Fruit fly (Drosophila melanogaster): ENCODE measurements around the gene Doc1.

Gene Doc1

DNA sequence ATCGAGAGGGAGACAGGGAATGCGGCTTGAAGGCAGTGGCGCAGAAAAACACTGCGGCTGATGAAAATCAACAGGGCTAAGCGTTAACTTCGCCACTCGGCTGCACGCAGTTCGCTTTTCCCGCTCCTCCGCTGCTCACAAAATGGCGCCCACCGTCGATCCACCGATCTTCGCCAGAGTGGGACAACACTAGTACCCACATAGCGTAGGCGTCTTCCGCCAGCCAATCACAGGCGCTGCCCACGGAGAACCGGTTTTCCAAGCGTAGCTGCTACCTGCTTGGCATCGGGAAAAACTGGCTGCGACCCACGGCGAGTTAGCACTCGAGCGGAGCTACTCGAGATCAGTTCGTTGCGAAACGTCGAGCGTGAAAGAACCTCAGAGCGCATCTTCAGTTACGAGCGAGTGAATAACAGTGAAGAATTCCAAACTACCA is at the start of gene Doc1:
TSS of gene Doc1 (plus strand) at position 334 of the 436 bp plus-strand sequence.
- no peak for TF ChIP-seq CG8301 (tag; optimal IDR thresholded peaks at IDR 0.05)
- TF ChIP-seq EcR (GFP tag; optimal IDR thresholded peaks at IDR 0.05): no peak
- no peak for TF ChIP-seq Pif1B (GFP tag; optimal IDR thresholded peaks at IDR 0.05)

DNA sequence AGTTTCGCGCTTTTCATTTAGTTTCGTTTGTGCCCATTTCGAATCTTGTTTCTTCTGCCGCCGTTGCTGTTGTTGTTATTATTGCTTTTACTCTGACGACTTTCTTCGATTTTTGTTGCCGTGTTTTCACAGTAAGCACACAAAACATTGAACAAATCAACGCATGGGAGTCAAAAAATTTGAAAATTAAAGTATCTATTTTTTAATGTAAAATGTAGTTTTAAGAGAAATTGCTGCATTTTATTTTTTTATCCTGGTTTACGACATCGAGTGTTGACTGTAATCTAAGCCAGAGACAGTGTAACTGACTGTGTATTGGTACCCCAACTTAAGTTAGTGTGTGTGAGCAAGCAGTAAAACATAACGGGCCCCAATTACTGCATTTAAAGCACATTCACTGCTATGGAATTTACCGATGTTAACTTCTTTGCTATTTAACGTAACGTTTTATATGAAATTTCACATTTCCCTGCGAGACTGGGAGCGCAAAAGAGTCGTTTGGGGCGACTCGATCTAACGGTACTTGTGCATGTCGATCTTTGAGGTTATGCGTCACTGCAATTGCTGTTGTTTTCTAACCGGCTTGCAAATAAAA is 44.9 kb upstream of the Doc1 start:
- TF ChIP-seq CG8301 (tag; optimal IDR thresholded peaks at IDR 0.05): peak; percentile 92
- peak; percentile 31 for TF ChIP-seq CG34367 (tag; optimal IDR thresholded peaks at IDR 0.05)
- TF ChIP-seq Pif1B (GFP tag; optimal IDR thresholded peaks at IDR 0.05): no peak
- TF ChIP-seq CG17806 (tag; optimal IDR thresholded peaks at IDR 0.05): peak; percentile 74
- no peak for TF ChIP-seq Pif1A (GFP tag; optimal IDR thresholded peaks at IDR 0.05)
- no peak for TF ChIP-seq gl (tag; optimal IDR thresholded peaks at IDR 0.05)
- peak; percentile 97 for TF ChIP-seq Ets98B (GFP tag; IDR thresholded peaks at IDR 0.05)
- peak; percentile 92 for TF ChIP-seq CG12605 (GFP tag; IDR thresholded peaks at IDR 0.05)
- TF ChIP-seq CG4496 (GFP tag; IDR thresholded peaks at IDR 0.05): peak; percentile 94
- TF ChIP-seq D1 (tag; optimal IDR thresholded peaks at IDR 0.05): no peak
- no peak for TF ChIP-seq CG14655 (GFP tag; optimal IDR thresholded peaks at IDR 0.05)
- peak; percentile 58 for TF ChIP-seq CG15710 (tag; optimal IDR thresholded peaks at IDR 0.05)
- peak; percentile 67 for TF ChIP-seq CG10348 (GFP tag; IDR thresholded peaks at IDR 0.05)
- peak; percentile 95 for TF ChIP-seq CG32121 (GFP tag; IDR thresholded peaks at IDR 0.05)
- TF ChIP-seq rn (GFP tag; IDR thresholded peaks at IDR 0.05): peak; percentile 79
- TF ChIP-seq fd96Ca (GFP tag; IDR thresholded peaks at IDR 0.05): peak; percentile 79; the same call in 2 of the 3 replicates
- TF ChIP-seq CG9948 (tag; optimal IDR thresholded peaks at IDR 0.05): peak; percentile 58
- peak; percentile 79 for TF ChIP-seq Snoo (tag; optimal IDR thresholded peaks at IDR 0.05)

DNA sequence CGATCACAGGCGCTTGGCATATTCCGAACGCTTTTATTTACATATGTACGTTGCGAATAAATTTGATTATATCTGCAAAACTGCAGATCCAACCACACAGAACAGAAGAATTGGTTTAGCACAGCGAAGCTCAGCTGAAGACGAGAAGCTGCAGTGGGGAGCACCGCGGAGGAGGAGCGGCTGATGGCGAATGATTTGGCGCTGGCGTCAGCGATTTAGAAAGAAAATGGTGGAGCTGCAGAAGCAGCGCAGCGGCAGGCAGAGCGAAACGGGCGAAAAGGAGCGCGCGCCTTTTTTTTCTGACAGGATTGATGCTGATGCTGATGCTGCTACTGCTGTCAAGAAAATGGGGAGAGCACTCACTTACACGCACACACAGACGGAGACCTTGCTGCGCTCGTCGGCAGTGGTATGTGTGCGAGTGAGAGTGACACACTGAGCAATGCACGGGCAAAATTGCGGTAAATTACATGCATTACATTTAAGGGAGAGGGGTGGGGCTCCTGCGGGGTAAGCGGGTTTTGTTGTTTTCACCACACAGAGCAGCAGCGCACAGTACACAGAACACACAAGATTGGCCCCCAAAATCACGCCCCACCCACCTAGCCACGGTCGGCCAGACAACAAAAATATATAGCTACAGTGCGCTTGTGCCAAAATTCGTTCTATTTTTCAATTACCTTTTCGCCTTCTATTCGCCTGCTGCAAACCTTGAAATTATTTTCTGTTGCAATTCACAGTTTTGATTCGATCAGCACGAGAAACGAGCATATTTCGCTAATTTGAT is 44.1 kb upstream of the Doc1 start:
- peak; percentile 43; the same call in 1 of the 2 replicates for TF ChIP-seq Ets98B (GFP tag; IDR thresholded peaks at IDR 0.05)
- peak; percentile 22; the same call in 1 of the 2 replicates for TF ChIP-seq CG32121 (GFP tag; IDR thresholded peaks at IDR 0.05)
- peak; percentile 85 for TF ChIP-seq CG13204 (GFP tag; optimal IDR thresholded peaks at IDR 0.05)
- TF ChIP-seq CG15710 (tag; optimal IDR thresholded peaks at IDR 0.05): no peak
- TF ChIP-seq Snoo (tag; optimal IDR thresholded peaks at IDR 0.05): no peak
- TF ChIP-seq rn (GFP tag; IDR thresholded peaks at IDR 0.05): no peak
- no peak for TF ChIP-seq CG10348 (GFP tag; IDR thresholded peaks at IDR 0.05)
- peak; percentile 23 for TF ChIP-seq EcR (GFP tag; optimal IDR thresholded peaks at IDR 0.05)

DNA sequence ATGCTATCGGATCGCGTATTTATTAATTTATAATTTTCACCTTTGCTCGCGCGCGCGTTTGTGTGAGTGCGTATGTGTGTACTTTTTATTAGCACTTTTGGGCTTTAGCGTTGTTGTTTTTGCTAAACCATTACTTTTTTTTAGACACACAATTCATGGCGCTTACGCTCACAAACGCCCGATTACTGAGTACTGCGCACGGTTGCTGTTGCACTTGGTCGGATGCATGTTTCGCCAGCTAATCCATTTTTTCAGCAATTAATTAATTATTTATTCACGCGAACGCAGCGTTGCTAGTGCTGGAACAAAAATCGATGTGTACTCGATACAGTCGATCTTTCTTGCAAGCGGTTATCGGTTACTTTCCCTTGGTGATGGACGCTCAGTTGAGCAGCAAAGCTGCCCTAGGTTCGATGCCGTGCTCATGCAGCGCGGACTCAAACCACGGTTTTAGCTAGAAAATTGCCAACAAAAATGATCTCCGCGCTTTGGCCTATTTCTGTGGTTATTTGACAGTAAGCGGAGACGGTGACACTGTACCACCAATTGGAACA is 43.4 kb upstream of the Doc1 start, which contains the start of the genes smg and CG5087:
TSS of gene smg (minus strand) at position 304 of the 554 bp plus-strand sequence.
TSS of gene CG5087 (plus strand) at position 499 of the 554 bp plus-strand sequence.
- TF ChIP-seq rn (GFP tag; IDR thresholded peaks at IDR 0.05) (0 out of 2 replicates have a peak, but pooled peaks have one; percentile 10), CG32121 (GFP tag; IDR thresholded peaks at IDR 0.05) (peak; percentile 22; the same call in 1 of the 2 replicates), CG17806 (tag; optimal IDR thresholded peaks at IDR 0.05) (no peak)

DNA sequence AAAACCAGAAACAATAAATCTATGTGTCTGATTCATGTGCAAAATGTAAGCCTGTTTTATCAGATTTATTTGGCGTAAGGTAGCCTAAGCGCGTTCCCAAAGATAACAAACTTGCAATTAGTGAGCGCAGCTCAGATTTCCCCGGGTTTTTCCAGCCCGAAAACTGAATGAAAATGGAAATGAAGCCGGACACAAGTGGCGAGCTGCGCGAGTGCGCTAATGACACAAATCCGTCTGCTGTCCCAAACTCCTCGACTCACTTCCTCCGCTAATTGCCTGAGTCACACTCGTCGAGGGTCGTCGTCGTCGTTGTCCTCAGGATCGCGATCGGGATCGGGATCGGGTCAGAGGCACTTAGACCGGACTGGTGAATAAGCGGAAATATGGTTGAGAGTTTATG is 38.6 kb upstream of the Doc1 start:
- TF ChIP-seq CG34367 (tag; optimal IDR thresholded peaks at IDR 0.05) (no peak), CG12605 (GFP tag; IDR thresholded peaks at IDR 0.05) (no peak), Pif1B (GFP tag; optimal IDR thresholded peaks at IDR 0.05) (no peak), fd96Ca (GFP tag; IDR thresholded peaks at IDR 0.05) (no peak), Ets98B (GFP tag; IDR thresholded peaks at IDR 0.05) (no peak), D1 (tag; optimal IDR thresholded peaks at IDR 0.05) (no peak), gl (tag; optimal IDR thresholded peaks at IDR 0.05) (no peak), CG10348 (GFP tag; IDR thresholded peaks at IDR 0.05) (no peak), CG8301 (tag; optimal IDR thresholded peaks at IDR 0.05) (no peak), CG14655 (GFP tag; optimal IDR thresholded peaks at IDR 0.05) (no peak), CG15710 (tag; optimal IDR thresholded peaks at IDR 0.05) (no peak), CG32121 (GFP tag; IDR thresholded peaks at IDR 0.05) (no peak), Pif1A (GFP tag; optimal IDR thresholded peaks at IDR 0.05) (no peak), CG13204 (GFP tag; optimal IDR thresholded peaks at IDR 0.05) (no peak), CG9948 (tag; optimal IDR thresholded peaks at IDR 0.05) (no peak), CG8159 (tag; optimal IDR thresholded peaks at IDR 0.05) (no peak), rn (GFP tag; IDR thresholded peaks at IDR 0.05) (no peak), EcR (GFP tag; optimal IDR thresholded peaks at IDR 0.05) (no peak), CG17806 (tag; optimal IDR thresholded peaks at IDR 0.05) (no peak)

DNA sequence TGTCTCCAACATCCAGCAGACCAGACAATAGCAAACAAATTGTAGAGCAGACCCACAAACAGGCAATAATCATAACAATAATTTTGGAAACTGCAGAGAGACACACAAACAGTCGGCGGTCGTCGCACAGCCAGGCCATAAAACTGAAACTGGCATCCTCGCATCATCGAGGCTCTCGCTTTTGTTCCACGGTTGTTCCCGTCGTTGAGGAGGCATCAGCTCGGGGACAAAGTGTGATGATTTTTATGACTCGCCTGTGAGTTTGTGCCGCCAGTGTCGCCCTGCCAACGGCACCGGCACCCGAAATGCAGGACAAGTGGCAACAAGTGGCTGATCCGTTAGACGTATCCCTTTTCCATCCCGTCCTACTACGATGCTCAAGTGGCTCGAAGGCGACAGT is 37.8 kb upstream of the Doc1 start:
- TF ChIP-seq CG34367 (tag; optimal IDR thresholded peaks at IDR 0.05): no peak
- no peak for TF ChIP-seq CG8301 (tag; optimal IDR thresholded peaks at IDR 0.05)
- no peak for TF ChIP-seq EcR (GFP tag; optimal IDR thresholded peaks at IDR 0.05)
- TF ChIP-seq Pif1A (GFP tag; optimal IDR thresholded peaks at IDR 0.05): no peak

All from whole organism, pupa.